ENCODE assay signal across 4 fruit fly cellular contexts in genomic region chr2L:7123695-7124094, dm6.
TF ChIP-seq lines count a peak whose summit lies in the region.

No protein-coding gene starts in this region.

- peak; percentile 11 for TF ChIP-seq CTCF in whole organism, embryonic (GFP tag; optimal IDR thresholded peaks at IDR 0.05; lab: Kevin White, UChicago)

TF ChIP-seq in whole organism, embryonic, 481 proteins besides CTCF, POLR2A, EP300 and RAD21 (continues in another document):
- peak; percentile 83 for TF ChIP-seq CG8944 (GFP tag; optimal IDR thresholded peaks at IDR 0.05; lab: Kevin White, UChicago)
- TF ChIP-seq croc (GFP tag; conservative IDR thresholded peaks at IDR 0.05; lab: Robert Waterston, UW) = peak; percentile 78
- TF ChIP-seq CG12659 (GFP tag; optimal IDR thresholded peaks at IDR 0.05; lab: Kevin White, UChicago) = peak; percentile 45
- no peak for TF ChIP-seq Opbp (GFP tag; IDR thresholded peaks at IDR 0.05; lab: Robert Waterston, UW; ENCODE audit: partially characterized antibody)
- peak; percentile 70 for TF ChIP-seq CG13775 (GFP tag; optimal IDR thresholded peaks at IDR 0.05; lab: Kevin White, UChicago)
- TF ChIP-seq CG11723 (GFP tag; optimal IDR thresholded peaks at IDR 0.05; lab: Kevin White, UChicago) = peak; percentile 52
- TF ChIP-seq da (GFP tag; optimal IDR thresholded peaks at IDR 0.05; lab: Kevin White, UChicago) = peak; percentile 11
- peak; percentile 98 for TF ChIP-seq sens (GFP tag; lab: Kevin White, UChicago)
- peak; percentile 86 for TF ChIP-seq CG17328 (GFP tag; IDR thresholded peaks at IDR 0.05; lab: Robert Waterston, UW)
- peak; percentile 16 for TF ChIP-seq sima (GFP tag; optimal IDR thresholded peaks at IDR 0.05; lab: Kevin White, UChicago)
- peak; percentile 75 for TF ChIP-seq CG9609 (GFP tag; optimal IDR thresholded peaks at IDR 0.05; lab: Kevin White, UChicago)
- no peak for TF ChIP-seq fd3F (GFP tag; optimal IDR thresholded peaks at IDR 0.05; lab: Kevin White, UChicago)
- TF ChIP-seq CG4404 (GFP tag; IDR thresholded peaks at IDR 0.05; lab: Robert Waterston, UW) = peak; percentile 56; the same call in 1 of the 2 replicates
- no peak for TF ChIP-seq ham (GFP tag; IDR thresholded peaks at IDR 0.05; lab: Robert Waterston, UW)
- peak; percentile 59 for TF ChIP-seq CG17568 (GFP tag; optimal IDR thresholded peaks at IDR 0.05; lab: Kevin White, UChicago)
- peak; percentile 66 for TF ChIP-seq tx (GFP tag; optimal IDR thresholded peaks at IDR 0.05; lab: Kevin White, UChicago)
- peak; percentile 86 for TF ChIP-seq ara (GFP tag; IDR thresholded peaks at IDR 0.05; lab: Robert Waterston, UW)
- TF ChIP-seq CG13287 (GFP tag; IDR thresholded peaks at IDR 0.05; lab: Robert Waterston, UW; ENCODE audit: partially characterized antibody) = no peak
- peak; percentile 10 for TF ChIP-seq Dip3 (GFP tag; optimal IDR thresholded peaks at IDR 0.05; lab: Kevin White, UChicago)
- peak; percentile 83 for TF ChIP-seq Mes4 (GFP tag; optimal IDR thresholded peaks at IDR 0.05; lab: Kevin White, UChicago)
- peak; percentile 40 for TF ChIP-seq ac (GFP tag; optimal IDR thresholded peaks at IDR 0.05; lab: Kevin White, UChicago)
- TF ChIP-seq Fer2 (tag; optimal IDR thresholded peaks at IDR 0.05; lab: Kevin White, UChicago) = no peak

TF ChIP-seq in whole organism, prepupa, 60 proteins besides CTCF, POLR2A, EP300 and RAD21 (continues in another document):
- TF ChIP-seq Sox15 (GFP tag; optimal IDR thresholded peaks at IDR 0.05; lab: Kevin White, UChicago) (no peak), eg (GFP tag; IDR thresholded peaks at IDR 0.05; lab: Robert Waterston, UW) (peak; percentile 71), achi (GFP tag; optimal IDR thresholded peaks at IDR 0.05; lab: Kevin White, UChicago) (peak; percentile 48), CG7368 (GFP tag; optimal IDR thresholded peaks at IDR 0.05; lab: Kevin White, UChicago) (no peak), CG8632 (GFP tag; optimal IDR thresholded peaks at IDR 0.05; lab: Kevin White, UChicago) (no peak), CG6792 (GFP tag; optimal IDR thresholded peaks at IDR 0.05; lab: Kevin White, UChicago) (peak; percentile 15), net (GFP tag; optimal IDR thresholded peaks at IDR 0.05; lab: Kevin White, UChicago) (peak; percentile 34), CG16779 (tag; optimal IDR thresholded peaks at IDR 0.05; lab: Kevin White, UChicago) (no peak), CG3919 (GFP tag; optimal IDR thresholded peaks at IDR 0.05; lab: Kevin White, UChicago) (peak; percentile 27), svp (GFP tag; lab: Kevin White, UChicago) (peak; percentile 48), Lpt (GFP tag; optimal IDR thresholded peaks at IDR 0.05; lab: Kevin White, UChicago) (peak; percentile 4), CG3032 (tag; optimal IDR thresholded peaks at IDR 0.05; lab: Kevin White, UChicago) (peak; percentile 20), acj6 (GFP tag; optimal IDR thresholded peaks at IDR 0.05; lab: Kevin White, UChicago) (peak; percentile 14), dac (GFP tag; optimal IDR thresholded peaks at IDR 0.05; lab: Kevin White, UChicago) (peak; percentile 8), CG6854 (GFP tag; optimal IDR thresholded peaks at IDR 0.05; lab: Kevin White, UChicago) (no peak), CG11294 (GFP tag; IDR thresholded peaks at IDR 0.05; lab: Robert Waterston, UW) (peak; percentile 36; the same call in 1 of the 2 replicates), esn (GFP tag; optimal IDR thresholded peaks at IDR 0.05; lab: Kevin White, UChicago) (no peak), Eip93F (GFP tag; optimal IDR thresholded peaks at IDR 0.05; lab: Kevin White, UChicago) (no peak), Sox14 (GFP tag; optimal IDR thresholded peaks at IDR 0.05; lab: Kevin White, UChicago) (peak; percentile 5), Eip78C (GFP tag; lab: Kevin White, UChicago) (peak; percentile 53), Blimp-1 (GFP tag; optimal IDR thresholded peaks at IDR 0.05; lab: Kevin White, UChicago) (no peak), Ets21C (GFP tag; optimal IDR thresholded peaks at IDR 0.05; lab: Kevin White, UChicago) (no peak), vri (GFP tag; optimal IDR thresholded peaks at IDR 0.05; lab: Kevin White, UChicago) (no peak), fd85E (GFP tag; optimal IDR thresholded peaks at IDR 0.05; lab: Kevin White, UChicago) (no peak), CG6808 (GFP tag; optimal IDR thresholded peaks at IDR 0.05; lab: Kevin White, UChicago) (no peak)

TF ChIP-seq in whole organism, pupa, 21 proteins besides CTCF, POLR2A, EP300 and RAD21:
- TF ChIP-seq CG34367 (tag; optimal IDR thresholded peaks at IDR 0.05; lab: Kevin White, UChicago) (no peak), Ets98B (GFP tag; IDR thresholded peaks at IDR 0.05; lab: Robert Waterston, UW) (peak; percentile 58), CG15710 (tag; optimal IDR thresholded peaks at IDR 0.05; lab: Kevin White, UChicago) (peak; percentile 1), EcR (GFP tag; optimal IDR thresholded peaks at IDR 0.05; lab: Kevin White, UChicago) (no peak), Pif1B (GFP tag; optimal IDR thresholded peaks at IDR 0.05; lab: Kevin White, UChicago) (peak; percentile 3), CG32121 (GFP tag; IDR thresholded peaks at IDR 0.05; lab: Robert Waterston, UW) (no peak), CG9948 (tag; optimal IDR thresholded peaks at IDR 0.05; lab: Kevin White, UChicago) (peak; percentile 34), CG14655 (GFP tag; optimal IDR thresholded peaks at IDR 0.05; lab: Kevin White, UChicago) (peak; percentile 64), CG8301 (tag; optimal IDR thresholded peaks at IDR 0.05; lab: Kevin White, UChicago) (peak; percentile 54), gl (tag; optimal IDR thresholded peaks at IDR 0.05; lab: Kevin White, UChicago) (no peak), CG13204 (GFP tag; optimal IDR thresholded peaks at IDR 0.05; lab: Kevin White, UChicago) (no peak), CG10348 (GFP tag; IDR thresholded peaks at IDR 0.05; lab: Robert Waterston, UW) (0 out of 2 replicates have a peak, but pooled peaks have one; percentile 31), Pif1A (GFP tag; optimal IDR thresholded peaks at IDR 0.05; lab: Kevin White, UChicago) (peak; percentile 33), CG8159 (tag; optimal IDR thresholded peaks at IDR 0.05; lab: Kevin White, UChicago) (peak; percentile 20), fd96Ca (GFP tag; IDR thresholded peaks at IDR 0.05; lab: Robert Waterston, UW) (peak; percentile 56; the same call in 2 of the 3 replicates), CG17806 (tag; optimal IDR thresholded peaks at IDR 0.05; lab: Kevin White, UChicago) (peak; percentile 26), CG4496 (GFP tag; IDR thresholded peaks at IDR 0.05; lab: Robert Waterston, UW) (peak; percentile 37; the same call in 1 of the 3 replicates)

TF ChIP-seq in whole organism, wandering third instar larva, 38 proteins besides CTCF, POLR2A, EP300 and RAD21:
- TF ChIP-seq sv (GFP tag; optimal IDR thresholded peaks at IDR 0.05; lab: Kevin White, UChicago) (peak; percentile 35), lola (GFP tag; optimal IDR thresholded peaks at IDR 0.05; lab: Kevin White, UChicago) (no peak)

Comparison
In these comparisons a context has a peak if more than half of its experiments do, and no peak if none do; other contexts are left out.
1. Of the 7 proteins assayed by ChIP-seq in both whole organism, embryonic and whole organism, prepupa: peak only in whole organism, embryonic: Blimp-1, Gug and Sox102F; only in whole organism, prepupa: Hr39 and Lpt; in both: none; in neither: 2.